Worm (Caenorhabditis elegans) whole organism, young adult: ENCODE data around the gene col-158.
A peak's percentile ranks its signal among the peaks of the same experiment; 100 is the strongest.

Experiments
- B0019.2 ChIP-seq: fragments of 200-800 bp; sonication (Bioruptor generic); conservative IDR thresholded peaks from 2 replicates; pipeline ENCODE4 v1.3.6; 2022; ENCODE audit warnings: missing genetic modification reagents, missing genetic modification characterization, missing compliant biosample characterization
- F22D6.2 ChIP-seq: sonication (generic microtip); optimal IDR thresholded peaks from 2 replicates; lab custom pipeline; 2016; ENCODE audit warnings: mild to moderate bottlenecking, missing genetic modification characterization, missing compliant biosample characterization
- F23B12.7 ChIP-seq: sonication (generic microtip); optimal IDR thresholded peaks from 2 replicates; lab custom pipeline; 2017; ENCODE audit warnings: missing genetic modification characterization, mild to moderate bottlenecking, missing compliant biosample characterization, antibody characterized with exemption, moderate library complexity; ENCODE audit not compliant: insufficient read depth
- F49E8.2 ChIP-seq: sonication (generic microtip); optimal IDR thresholded peaks from 3 replicates; lab custom pipeline; 2017; ENCODE audit warnings: missing genetic modification characterization, mild to moderate bottlenecking, missing compliant biosample characterization, antibody characterized with exemption, moderate library complexity; ENCODE audit not compliant: insufficient read depth
- F52B5.7 ChIP-seq: sonication (generic microtip); optimal IDR thresholded peaks from 2 replicates; lab custom pipeline; 2016; ENCODE audit warnings: mild to moderate bottlenecking, missing genetic modification characterization, missing compliant biosample characterization
- F57A8.1 ChIP-seq: fragments of 200-800 bp; sonication (Bioruptor generic); optimal IDR thresholded peaks from 2 replicates; lab custom pipeline; 2018; ENCODE audit warnings: mild to moderate bottlenecking, missing genetic modification characterization, moderate library complexity, missing compliant biosample characterization
- K12H6.12 ChIP-seq: fragments of 200-800 bp; sonication (Bioruptor generic); optimal IDR thresholded peaks from 2 replicates; lab custom pipeline; 2018; ENCODE audit warnings: mild to moderate bottlenecking, missing genetic modification characterization, missing compliant biosample characterization
- T26A5.8 ChIP-seq: sonication (generic microtip); optimal IDR thresholded peaks from 2 replicates; lab custom pipeline; 2016; ENCODE audit warnings: missing genetic modification characterization, missing compliant biosample characterization
- Y56A3A.18 ChIP-seq: fragments of 200-800 bp; sonication (Bioruptor generic); IDR thresholded peaks from 2 replicates; pipeline ENCODE4 v1.3.6; 2022; ENCODE audit warnings: missing genetic modification reagents, missing genetic modification characterization, missing compliant biosample characterization
- Y67H2A.10 ChIP-seq: fragments of 200-800 bp; sonication (Bioruptor generic); conservative IDR thresholded peaks from 2 replicates; pipeline ENCODE4 v1.3.6; 2022; ENCODE audit warnings: missing genetic modification reagents, missing genetic modification characterization, missing compliant biosample characterization
- Y95B8A.8 ChIP-seq: fragments of 200-800 bp; sonication (Bioruptor generic); IDR thresholded peaks from 2 replicates; pipeline ENCODE4 v1.3.6; 2022; ENCODE audit warnings: missing genetic modification reagents, missing genetic modification characterization, missing compliant biosample characterization
- aptf-3 ChIP-seq: fragments of 200-800 bp; sonication (Bioruptor generic); IDR thresholded peaks from 2 replicates; pipeline ENCODE4 v1.3.6; 2022; ENCODE audit warnings: missing genetic modification characterization, missing compliant biosample characterization
- athp-1 ChIP-seq: sonication (generic microtip); optimal IDR thresholded peaks from 2 replicates; lab custom pipeline; 2017; ENCODE audit warnings: mild to moderate bottlenecking, missing genetic modification characterization, missing compliant biosample characterization
- attf-5 ChIP-seq: fragments of 200-800 bp; sonication (Bioruptor generic); optimal IDR thresholded peaks from 2 replicates; lab custom pipeline; 2018; ENCODE audit warnings: mild to moderate bottlenecking, missing genetic modification characterization, missing compliant biosample characterization
- attf-6 ChIP-seq: fragments of 200-800 bp; sonication (Bioruptor generic); IDR thresholded peaks from 2 replicates; pipeline ENCODE4 v1.3.6; 2022; ENCODE audit warnings: missing genetic modification reagents, missing genetic modification characterization, missing compliant biosample characterization
- bed-2 ChIP-seq: fragments of 200-800 bp; sonication (Bioruptor generic); IDR thresholded peaks from 2 replicates; pipeline ENCODE4 v1.3.6; 2022; ENCODE audit warnings: missing genetic modification reagents, missing genetic modification characterization, missing compliant biosample characterization
- ccch-3 ChIP-seq: fragments of 200-800 bp; sonication (Bioruptor generic); optimal IDR thresholded peaks from 2 replicates; lab custom pipeline; 2018; ENCODE audit warnings: mild to moderate bottlenecking, missing genetic modification characterization, missing compliant biosample characterization
- ceh-27 ChIP-seq: fragments of 200-800 bp; sonication (Bioruptor generic); optimal IDR thresholded peaks from 2 replicates; lab custom pipeline; 2018; ENCODE audit warnings: mild to moderate bottlenecking, missing genetic modification characterization, moderate library complexity, missing compliant biosample characterization
- dox-1 ChIP-seq: fragments of 200-800 bp; sonication (Bioruptor generic); IDR thresholded peaks from 2 replicates; pipeline ENCODE4 v1.3.6; 2022; ENCODE audit warnings: missing genetic modification reagents, missing genetic modification characterization, missing compliant biosample characterization
- dpff-1 ChIP-seq: sonication (generic microtip); optimal IDR thresholded peaks from 2 replicates; lab custom pipeline; 2017; ENCODE audit warnings: mild to moderate bottlenecking, missing genetic modification characterization, missing compliant biosample characterization
- dpl-1 ChIP-seq: fragments of 150-350 bp; optimal IDR thresholded peaks from 2 replicates; lab custom pipeline; 2014; ENCODE audit warnings: missing biosample characterization, missing genetic modification reagents, missing genetic modification characterization
- egl-18 ChIP-seq: fragments of 200-800 bp; sonication (Bioruptor generic); IDR thresholded peaks from 2 replicates; pipeline ENCODE4 v1.3.6; 2022; ENCODE audit warnings: missing genetic modification reagents, missing genetic modification characterization, missing compliant biosample characterization
- ets-4 ChIP-seq: fragments of 200-800 bp; sonication (Bioruptor generic); optimal IDR thresholded peaks from 2 replicates; lab custom pipeline; 2018; ENCODE audit warnings: mild to moderate bottlenecking, missing genetic modification characterization, missing compliant biosample characterization
- hrde-1 ChIP-seq: sonication (generic microtip); optimal IDR thresholded peaks from 2 replicates; lab custom pipeline; 2016; ENCODE audit warnings: missing genetic modification characterization, mild to moderate bottlenecking, missing compliant biosample characterization, moderate library complexity, missing genotype, missing genetic modification reagents, borderline replicate concordance
- lin-35 ChIP-seq, 3 experiments: fragments of 150-350 bp in 2 of 3; sonication (generic microtip) in 1 of 3; optimal IDR thresholded peaks; 2 replicates each; lab custom pipeline; 2014 to 2018; ENCODE audit warnings: missing biosample characterization in 3 of 3, missing genetic modification characterization in 3 of 3, missing genetic modification reagents in 3 of 3
- lin-40 ChIP-seq: sonication (generic microtip); optimal IDR thresholded peaks from 2 replicates; lab custom pipeline; 2016; ENCODE audit warnings: missing genetic modification characterization, mild to moderate bottlenecking, missing compliant biosample characterization, missing genotype, missing genetic modification reagents
- lin-54 ChIP-seq: fragments of 200-800 bp; sonication (Bioruptor generic); optimal IDR thresholded peaks from 2 replicates; lab custom pipeline; 2018; ENCODE audit warnings: mild to moderate bottlenecking, missing genetic modification characterization, missing compliant biosample characterization
- lsy-27 ChIP-seq: sonication (generic microtip); optimal IDR thresholded peaks from 2 replicates; lab custom pipeline; 2017; ENCODE audit warnings: missing genetic modification characterization, mild to moderate bottlenecking, missing compliant biosample characterization, antibody characterized with exemption, missing genotype, borderline replicate concordance; ENCODE audit not compliant: insufficient read depth
- madf-6 ChIP-seq: fragments of 200-800 bp; sonication (Bioruptor generic); IDR thresholded peaks from 2 replicates; pipeline ENCODE4 v1.3.6; 2022; ENCODE audit warnings: missing genetic modification reagents, missing genetic modification characterization, missing compliant biosample characterization
- mel-28 ChIP-seq: sonication (generic microtip); optimal IDR thresholded peaks from 2 replicates; lab custom pipeline; 2016; ENCODE audit warnings: borderline replicate concordance, mild to moderate bottlenecking, missing genetic modification characterization, missing compliant biosample characterization
- mxl-1 ChIP-seq: sonication (generic microtip); optimal IDR thresholded peaks from 2 replicates; lab custom pipeline; 2016; ENCODE audit warnings: missing genetic modification characterization, missing compliant biosample characterization
- nfya-1 ChIP-seq: sonication (generic microtip); optimal IDR thresholded peaks from 2 replicates; lab custom pipeline; 2017; ENCODE audit warnings: antibody characterized with exemption, missing compliant biosample characterization, missing genetic modification characterization, borderline replicate concordance; ENCODE audit not compliant: insufficient read depth
- nhr-120 ChIP-seq: fragments of 200-800 bp; sonication (Bioruptor generic); IDR thresholded peaks from 2 replicates; pipeline ENCODE4 v1.3.6; 2022; ENCODE audit warnings: missing genetic modification characterization, missing compliant biosample characterization
- nhr-27 ChIP-seq: fragments of 200-800 bp; sonication (Bioruptor generic); optimal IDR thresholded peaks from 2 replicates; lab custom pipeline; 2018; ENCODE audit warnings: mild to moderate bottlenecking, missing genetic modification characterization, moderate library complexity, missing compliant biosample characterization
- nhr-80 ChIP-seq: sonication (generic microtip); optimal IDR thresholded peaks from 2 replicates; lab custom pipeline; 2016; ENCODE audit warnings: missing genetic modification characterization, missing compliant biosample characterization
- pha-4 ChIP-seq: fragments of 150-350 bp; sonication (generic microtip); optimal IDR thresholded peaks from 2 replicates; lab custom pipeline; 2014; ENCODE audit warnings: missing biosample characterization, missing genetic modification reagents, missing genetic modification characterization
- rcor-1 ChIP-seq: fragments of 200-800 bp; sonication (Bioruptor generic); IDR thresholded peaks from 2 replicates; pipeline ENCODE4 v1.3.6; 2022; ENCODE audit warnings: missing genetic modification reagents, missing genetic modification characterization, missing compliant biosample characterization
- sdz-38 ChIP-seq: sonication (generic microtip); optimal IDR thresholded peaks from 2 replicates; lab custom pipeline; 2016; ENCODE audit warnings: missing genotype, missing genetic modification characterization, missing compliant biosample characterization
- sea-2 ChIP-seq: fragments of 200-800 bp; sonication (Bioruptor generic); IDR thresholded peaks from 2 replicates; pipeline ENCODE4 v1.3.6; 2022; ENCODE audit warnings: missing genetic modification characterization, missing compliant biosample characterization
- snpc-1.3 ChIP-seq: sonication (generic microtip); optimal IDR thresholded peaks from 2 replicates; lab custom pipeline; 2017; ENCODE audit warnings: missing genetic modification characterization, mild to moderate bottlenecking, missing compliant biosample characterization, antibody characterized with exemption, moderate library complexity, missing genotype, missing genetic modification reagents; ENCODE audit not compliant: insufficient read depth
- snpc-4 ChIP-seq, 5 experiments: fragments of 150-350 bp in 1 of 5; sonication (generic microtip) in 4 of 5; optimal IDR thresholded peaks; 2 replicates each; lab custom pipeline; 2014 to 2018; ENCODE audit warnings: missing genetic modification characterization in 5 of 5, missing biosample characterization in 3 of 5, antibody characterized with exemption in 2 of 5, mild to moderate bottlenecking in 2 of 5, missing compliant biosample characterization in 2 of 5, missing genotype in 2 of 5, moderate library complexity in 2 of 5, missing genetic modification reagents in 1 of 5
- sptf-2 ChIP-seq: fragments of 200-800 bp; sonication (Bioruptor generic); optimal IDR thresholded peaks from 2 replicates; lab custom pipeline; 2018; ENCODE audit warnings: mild to moderate bottlenecking, missing genetic modification characterization, missing compliant biosample characterization
- tlf-1 ChIP-seq: fragments of 200-800 bp; sonication (Bioruptor generic); optimal IDR thresholded peaks from 2 replicates; lab custom pipeline; 2018; ENCODE audit warnings: mild to moderate bottlenecking, missing genetic modification characterization, missing compliant biosample characterization
- unc-62 ChIP-seq: fragments of 150-350 bp; optimal IDR thresholded peaks from 2 replicates; lab custom pipeline; 2014; ENCODE audit warnings: missing biosample characterization, missing genetic modification reagents, missing genetic modification characterization
- zim-3 ChIP-seq: sonication (generic microtip); optimal IDR thresholded peaks from 2 replicates; lab custom pipeline; 2017; ENCODE audit warnings: mild to moderate bottlenecking, missing genetic modification characterization, moderate library complexity, missing compliant biosample characterization
- ztf-22 ChIP-seq: fragments of 200-800 bp; sonication (Bioruptor generic); optimal IDR thresholded peaks from 2 replicates; lab custom pipeline; 2018; ENCODE audit warnings: mild to moderate bottlenecking, missing genetic modification characterization, moderate library complexity, missing compliant biosample characterization
- ztf-25 ChIP-seq: fragments of 200-800 bp; sonication (Bioruptor generic); IDR thresholded peaks from 2 replicates; pipeline ENCODE4 v1.3.6; 2022; ENCODE audit warnings: missing genetic modification reagents, missing genetic modification characterization, missing compliant biosample characterization
- ztf-6 ChIP-seq: fragments of 200-800 bp; sonication (Bioruptor generic); IDR thresholded peaks from 2 replicates; pipeline ENCODE4 v1.3.6; 2022; ENCODE audit warnings: missing genetic modification reagents, missing genetic modification characterization, missing compliant biosample characterization

col-158 gene

ce11 chrV:11823978-11824377 lies 5.4 kb upstream of the col-158 start (continued):
- TF ChIP-seq lin-40 (tag; lab: Kevin White, UChicago) (peak; percentile 57), tlf-1 (GFP tag; lab: Kevin White, UChicago) (peak; percentile 65), attf-5 (GFP tag; lab: Kevin White, UChicago) (peak; percentile 60), F52B5.7 (tag; lab: Kevin White, UChicago) (peak; percentile 46), lin-54 (GFP tag; lab: Kevin White, UChicago) (peak; percentile 67), hrde-1 (tag; lab: Kevin White, UChicago) (no peak), sdz-38 (tag; lab: Kevin White, UChicago) (no peak), egl-18 (GFP tag; lab: Robert Waterston, UW) (no peak), sptf-2 (GFP tag; lab: Kevin White, UChicago) (no peak), B0019.2 (GFP tag; lab: Robert Waterston, UW) (no peak), K12H6.12 (no peak), T26A5.8 (no peak), ceh-27 (no peak), nfya-1 (tag; lab: Kevin White, UChicago) (no peak), aptf-3 (no peak), bed-2 (GFP tag; lab: Robert Waterston, UW) (no peak), mxl-1 (tag; lab: Kevin White, UChicago) (no peak), sea-2 (GFP tag; lab: Robert Waterston, UW) (no peak), F57A8.1 (GFP tag; lab: Kevin White, UChicago) (no peak), ets-4 (GFP tag; lab: Kevin White, UChicago) (peak; percentile 28), snpc-1.3 (tag; lab: Kevin White, UChicago) (no peak), nhr-120 (GFP tag; lab: Robert Waterston, UW) (no peak), snpc-4 (GFP tag; optimal IDR thresholded peaks at IDR 0.05; lab: Kevin White, UChicago) (no peak), snpc-4 (tag; optimal IDR thresholded peaks at IDR 0.05; lab: Kevin White, UChicago) (peak in 2 of 4 experiments; percentile 17 to 22), lsy-27 (tag; lab: Kevin White, UChicago) (no peak), dox-1 (GFP tag; lab: Robert Waterston, UW) (no peak), ztf-6 (GFP tag; lab: Robert Waterston, UW) (no peak), dpl-1 (GFP tag; lab: Kevin White, UChicago) (no peak), madf-6 (GFP tag; lab: Robert Waterston, UW) (no peak; the same call in 1 of the 2 replicates), ztf-25 (no peak), nhr-27 (no peak), pha-4 (tag; lab: Kevin White, UChicago) (peak; percentile 62), lin-35 (GFP tag; optimal IDR thresholded peaks at IDR 0.05; lab: Kevin White, UChicago) (no peak), attf-6 (GFP tag; lab: Robert Waterston, UW) (no peak), nhr-80 (tag; lab: Kevin White, UChicago) (peak; percentile 65), F49E8.2 (tag; lab: Kevin White, UChicago) (no peak), mel-28 (no peak), F22D6.2 (tag; lab: Kevin White, UChicago) (no peak), zim-3 (tag; lab: Kevin White, UChicago) (no peak), Y56A3A.18 (no peak), ccch-3 (GFP tag; lab: Kevin White, UChicago) (no peak), dpff-1 (tag; lab: Kevin White, UChicago) (no peak), athp-1 (tag; lab: Kevin White, UChicago) (no peak), unc-62 (peak; percentile 3), rcor-1 (GFP tag; lab: Robert Waterston, UW) (0 out of 2 replicates have a peak, but pooled peaks have one; percentile 18), Y67H2A.10 (no peak), ztf-22 (GFP tag; lab: Kevin White, UChicago) (no peak), F23B12.7 (no peak), Y95B8A.8 (GFP tag; lab: Robert Waterston, UW) (peak; percentile 25; the same call in 1 of the 2 replicates)
